Worm (Caenorhabditis elegans) whole organism, mixed stage, embryonic: ENCODE data around the gene C15H7.4.
A peak's percentile ranks its signal among the peaks of the same experiment; 100 is the strongest.

Experiments used
- M03D4.4 ChIP-seq: sonication (generic microtip); optimal IDR thresholded peaks from 2 replicates; lab custom pipeline; 2017; ENCODE audit warnings: mild to moderate bottlenecking, missing genetic modification characterization, missing compliant biosample characterization
- bed-3 ChIP-seq: fragments of 200-800 bp; sonication (Bioruptor generic); optimal IDR thresholded peaks from 3 replicates; lab custom pipeline; 2018; ENCODE audit warnings: mild to moderate bottlenecking, missing genetic modification characterization, moderate library complexity, missing compliant biosample characterization
- blmp-1 ChIP-seq: fragments of 150-350 bp; optimal IDR thresholded peaks from 2 replicates; lab custom pipeline; 2014; ENCODE audit warnings: missing biosample characterization, missing genetic modification characterization
- ceh-39 ChIP-seq: fragments of 150-350 bp; optimal IDR thresholded peaks from 2 replicates; lab custom pipeline; 2014; ENCODE audit warnings: missing biosample characterization, missing genetic modification characterization
- ceh-43 ChIP-seq: fragments of 200-800 bp; sonication (Bioruptor generic); optimal IDR thresholded peaks from 2 replicates; lab custom pipeline; 2018; ENCODE audit warnings: mild to moderate bottlenecking, missing genetic modification characterization, moderate library complexity, missing compliant biosample characterization
- ceh-83 ChIP-seq: fragments of 200-800 bp; sonication (Bioruptor generic); optimal IDR thresholded peaks from 2 replicates; lab custom pipeline; 2018; ENCODE audit warnings: mild to moderate bottlenecking, missing genetic modification characterization, missing compliant biosample characterization
- ces-1 ChIP-seq: fragments of 150-350 bp; optimal IDR thresholded peaks from 2 replicates; lab custom pipeline; 2014; ENCODE audit warnings: missing biosample characterization, missing genetic modification reagents, missing genetic modification characterization
- cnd-1 ChIP-seq: fragments of 200-800 bp; sonication (Bioruptor generic); optimal IDR thresholded peaks from 2 replicates; lab custom pipeline; 2018; ENCODE audit warnings: mild to moderate bottlenecking, missing genetic modification characterization, missing compliant biosample characterization
- drap-1 ChIP-seq: fragments of 200-800 bp; sonication (Bioruptor generic); optimal IDR thresholded peaks from 3 replicates; lab custom pipeline; 2018; ENCODE audit warnings: mild to moderate bottlenecking, missing genetic modification characterization, missing compliant biosample characterization
- elt-1 ChIP-seq: sonication (generic microtip); optimal IDR thresholded peaks from 2 replicates; lab custom pipeline; 2017; ENCODE audit warnings: missing genetic modification characterization, mild to moderate bottlenecking, missing compliant biosample characterization, antibody characterized with exemption, moderate library complexity, borderline replicate concordance; ENCODE audit not compliant: insufficient read depth
- elt-3 ChIP-seq: fragments of 150-350 bp; optimal IDR thresholded peaks from 2 replicates; lab custom pipeline; 2014; ENCODE audit warnings: missing biosample characterization, missing genetic modification characterization
- flh-1 ChIP-seq: fragments of 200-800 bp; sonication (Bioruptor generic); optimal IDR thresholded peaks from 2 replicates; lab custom pipeline; 2018; ENCODE audit warnings: mild to moderate bottlenecking, missing genetic modification characterization, moderate library complexity, missing compliant biosample characterization
- ham-2 ChIP-seq: fragments of 200-800 bp; sonication (Bioruptor generic); optimal IDR thresholded peaks from 2 replicates; lab custom pipeline; 2018; ENCODE audit warnings: mild to moderate bottlenecking, missing genetic modification characterization, missing compliant biosample characterization
- hlh-1 ChIP-seq: fragments of 150-350 bp; optimal IDR thresholded peaks from 2 replicates; lab custom pipeline; 2014; ENCODE audit warnings: missing biosample characterization, missing genetic modification reagents, missing genetic modification characterization
- lin-13 ChIP-seq: fragments of 150-350 bp; optimal IDR thresholded peaks from 2 replicates; lab custom pipeline; 2014; ENCODE audit warnings: missing biosample characterization, missing genetic modification characterization
- lin-32 ChIP-seq: fragments of 200-800 bp; sonication (Bioruptor generic); optimal IDR thresholded peaks from 2 replicates; lab custom pipeline; 2018; ENCODE audit warnings: mild to moderate bottlenecking, missing genetic modification characterization, missing compliant biosample characterization
- mab-5 ChIP-seq: fragments of 150-350 bp; optimal IDR thresholded peaks from 2 replicates; lab custom pipeline; 2014; ENCODE audit warnings: missing biosample characterization, missing genetic modification characterization
- mls-2 ChIP-seq: sonication (generic microtip); optimal IDR thresholded peaks from 2 replicates; lab custom pipeline; 2016; ENCODE audit warnings: mild to moderate bottlenecking, missing genetic modification characterization, moderate library complexity, missing compliant biosample characterization
- nhr-12 ChIP-seq: fragments of 150-350 bp; optimal IDR thresholded peaks from 2 replicates; lab custom pipeline; 2014; ENCODE audit warnings: missing biosample characterization, missing genetic modification characterization
- nhr-2 ChIP-seq: fragments of 150-350 bp; optimal IDR thresholded peaks from 2 replicates; lab custom pipeline; 2014; ENCODE audit warnings: missing biosample characterization, missing genetic modification characterization
- nhr-237 ChIP-seq: fragments of 150-350 bp; optimal IDR thresholded peaks from 2 replicates; lab custom pipeline; 2014; ENCODE audit warnings: missing biosample characterization, missing genetic modification characterization
- nhr-28 ChIP-seq: fragments of 150-350 bp; optimal IDR thresholded peaks from 2 replicates; lab custom pipeline; 2014; ENCODE audit warnings: missing biosample characterization, missing genetic modification characterization
- nhr-76 ChIP-seq: sonication (generic microtip); optimal IDR thresholded peaks from 2 replicates; lab custom pipeline; 2017; ENCODE audit warnings: missing biosample characterization, missing genetic modification characterization
- pha-4 ChIP-seq: fragments of 150-350 bp; optimal IDR thresholded peaks from 2 replicates; lab custom pipeline; 2018; ENCODE audit warnings: missing biosample characterization, missing genetic modification reagents, missing genetic modification characterization
- sem-2 ChIP-seq: fragments of 200-800 bp; sonication (Bioruptor generic); optimal IDR thresholded peaks from 2 replicates; lab custom pipeline; 2018; ENCODE audit warnings: mild to moderate bottlenecking, missing genetic modification characterization, missing compliant biosample characterization
- sptf-1 ChIP-seq: sonication (generic microtip); optimal IDR thresholded peaks from 2 replicates; lab custom pipeline; 2017; ENCODE audit warnings: mild to moderate bottlenecking, missing genetic modification characterization, moderate library complexity, missing compliant biosample characterization
- tbx-8 ChIP-seq: fragments of 200-800 bp; sonication (Bioruptor generic); optimal IDR thresholded peaks from 2 replicates; lab custom pipeline; 2018; ENCODE audit warnings: mild to moderate bottlenecking, missing genetic modification characterization, moderate library complexity, missing compliant biosample characterization
- unc-120 ChIP-seq: sonication (generic microtip); optimal IDR thresholded peaks from 2 replicates; lab custom pipeline; 2017; ENCODE audit warnings: missing genetic modification characterization, missing compliant biosample characterization; ENCODE audit not compliant: poor library complexity, severe bottlenecking
- unc-62 ChIP-seq: fragments of 150-350 bp; optimal IDR thresholded peaks from 2 replicates; lab custom pipeline; 2014; ENCODE audit warnings: missing biosample characterization, missing genetic modification reagents, missing genetic modification characterization
- zip-8 ChIP-seq: fragments of 150-350 bp; optimal IDR thresholded peaks from 2 replicates; lab custom pipeline; 2014; ENCODE audit warnings: missing biosample characterization, missing genetic modification characterization
- ztf-11 ChIP-seq: fragments of 150-350 bp; optimal IDR thresholded peaks from 2 replicates; lab custom pipeline; 2014; ENCODE audit warnings: missing biosample characterization, missing genetic modification characterization

C15H7.4 gene

ce11 chrIII:9665490-9666179 is 9.9 kb upstream of the C15H7.4 start:
- no peak for TF ChIP-seq mab-5 (tag; lab: Kevin White, UChicago)
- no peak for TF ChIP-seq nhr-2
- TF ChIP-seq unc-120 (tag; lab: Kevin White, UChicago) = peak; percentile 19
- TF ChIP-seq ceh-83 = no peak
- no peak for TF ChIP-seq ham-2 (GFP tag; lab: Kevin White, UChicago)
- no peak for TF ChIP-seq nhr-28 (tag; lab: Kevin White, UChicago)
- TF ChIP-seq unc-62 (GFP tag; lab: Kevin White, UChicago) = peak; percentile 18

- TF ChIP-seq ceh-43 (GFP tag; lab: Kevin White, UChicago) (no peak), ces-1 (GFP tag; lab: Kevin White, UChicago) (peak; percentile 30), lin-13 (tag; lab: Kevin White, UChicago) (no peak), pha-4 (tag; lab: Kevin White, UChicago) (peak; percentile 51), mab-5 (tag; lab: Kevin White, UChicago) (no peak)
Measured at ce11 chrIII:9664484-9665221, 9.0 kb upstream of the C15H7.4 start.

ce11 chrIII:9663943-9664342 is 8.2 kb upstream of the C15H7.4 start:
- no peak for TF ChIP-seq drap-1 (GFP tag; lab: Kevin White, UChicago)
- TF ChIP-seq zip-8 (tag; lab: Kevin White, UChicago) = no peak
- TF ChIP-seq tbx-8 (GFP tag; lab: Kevin White, UChicago) = no peak
- TF ChIP-seq unc-62 (GFP tag; lab: Kevin White, UChicago) = no peak
- no peak for TF ChIP-seq nhr-237 (tag; lab: Kevin White, UChicago)
- TF ChIP-seq lin-32 (GFP tag; lab: Kevin White, UChicago) = no peak
- TF ChIP-seq sptf-1 = no peak
- TF ChIP-seq lin-13 (tag; lab: Kevin White, UChicago) = no peak
- TF ChIP-seq nhr-2 = no peak
- no peak for TF ChIP-seq ceh-39 (tag; lab: Kevin White, UChicago)

ce11 chrIII:9662266-9662959 is 6.7 kb upstream of the C15H7.4 start:
- TF ChIP-seq pha-4 (tag; lab: Kevin White, UChicago) (no peak), nhr-76 (tag; lab: Kevin White, UChicago) (no peak), sem-2 (no peak), ces-1 (GFP tag; lab: Kevin White, UChicago) (no peak), ceh-39 (tag; lab: Kevin White, UChicago) (no peak), mls-2 (tag; lab: Kevin White, UChicago) (no peak), lin-13 (tag; lab: Kevin White, UChicago) (no peak), tbx-8 (GFP tag; lab: Kevin White, UChicago) (no peak), lin-32 (GFP tag; lab: Kevin White, UChicago) (no peak), ztf-11 (tag; lab: Kevin White, UChicago) (no peak), unc-120 (tag; lab: Kevin White, UChicago) (peak; percentile 35), nhr-12 (no peak), hlh-1 (tag; lab: Kevin White, UChicago) (peak; percentile 42), flh-1 (GFP tag; lab: Kevin White, UChicago) (no peak)

- TF ChIP-seq blmp-1 (tag; lab: Kevin White, UChicago) = no peak
- no peak for TF ChIP-seq ceh-83
- no peak for TF ChIP-seq unc-62 (GFP tag; lab: Kevin White, UChicago)
- no peak for TF ChIP-seq nhr-28 (tag; lab: Kevin White, UChicago)
- TF ChIP-seq mab-5 (tag; lab: Kevin White, UChicago) = no peak
- TF ChIP-seq bed-3 = no peak
- TF ChIP-seq sem-2 = no peak
- TF ChIP-seq hlh-1 (tag; lab: Kevin White, UChicago) = peak; percentile 40
- peak; percentile 58 for TF ChIP-seq lin-32 (GFP tag; lab: Kevin White, UChicago)
- TF ChIP-seq ces-1 (GFP tag; lab: Kevin White, UChicago) = peak; percentile 18
- peak; percentile 8 for TF ChIP-seq cnd-1 (tag; lab: Kevin White, UChicago)
- no peak for TF ChIP-seq elt-3 (tag; lab: Kevin White, UChicago)
- TF ChIP-seq nhr-2 = no peak
- TF ChIP-seq elt-1 (tag; lab: Kevin White, UChicago) = peak; percentile 54
- peak; percentile 26 for TF ChIP-seq ceh-43 (GFP tag; lab: Kevin White, UChicago)
- TF ChIP-seq pha-4 (tag; lab: Kevin White, UChicago) = no peak
- no peak for TF ChIP-seq M03D4.4 (tag; lab: Kevin White, UChicago)
- TF ChIP-seq ztf-11 (tag; lab: Kevin White, UChicago) = no peak
Measured at ce11 chrIII:9661119-9661518, 5.4 kb upstream of the C15H7.4 start.
